Worm (Caenorhabditis elegans) whole organism, L3 larva: ENCODE measurements around the gene col-96.

Experiments
- aly-2 ChIP-seq: fragments of 150-350 bp; optimal IDR thresholded peaks from 2 replicates; lab custom pipeline; 2014; ENCODE audit warnings: missing biosample characterization, missing genetic modification characterization
- fkh-10 ChIP-seq: sonication (generic microtip); optimal IDR thresholded peaks from 2 replicates; lab custom pipeline; 2017; ENCODE audit warnings: missing biosample characterization, missing genetic modification reagents, missing genetic modification characterization
- nhr-25 ChIP-seq: sonication (generic microtip); optimal IDR thresholded peaks from 2 replicates; lab custom pipeline; 2017; ENCODE audit warnings: missing biosample characterization, missing genetic modification characterization
- pha-4 ChIP-seq: fragments of 150-350 bp; optimal IDR thresholded peaks from 2 replicates; lab custom pipeline; 2014; ENCODE audit warnings: missing biosample characterization, missing genetic modification reagents, missing genetic modification characterization
- pqm-1 ChIP-seq: fragments of 150-350 bp; optimal IDR thresholded peaks from 2 replicates; lab custom pipeline; 2017; ENCODE audit warnings: missing biosample characterization, missing genetic modification characterization, inconsistent platforms

- no peak for TF ChIP-seq pqm-1
- TF ChIP-seq fkh-10 (GFP tag; lab: Kevin White, UChicago) = no peak
- no peak for TF ChIP-seq aly-2 (tag; lab: Kevin White, UChicago)
- TF ChIP-seq nhr-25 = no peak
- TF ChIP-seq pha-4 (tag; lab: Kevin White, UChicago) = peak; percentile 26
Observed at ce11 chrIII:11660736-11661135, 45.8 kb downstream of the col-96 start.
